Fruit fly (Drosophila melanogaster) whole organism, embryonic: Measurements from ENCODE around the gene CG1910.

Source experiments
- Blimp-1 ChIP-seq: fragments of 200-800 bp; sonication (Bioruptor generic); optimal IDR thresholded peaks from 3 replicates; lab custom pipeline; 2018; ENCODE audit warnings: missing biosample characterization, missing genetic modification characterization, mild to moderate bottlenecking, moderate library complexity, missing genetic modification reagents
- CG10543 ChIP-seq: fragments of 200-800 bp; sonication (Bioruptor generic); optimal IDR thresholded peaks from 3 replicates; lab custom pipeline; 2017; ENCODE audit warnings: missing biosample characterization, mild to moderate bottlenecking, missing genetic modification characterization, moderate library complexity
- CG12942 ChIP-seq: fragments of 200-800 bp; sonication (Bioruptor generic); optimal IDR thresholded peaks from 3 replicates; lab custom pipeline; 2016; ENCODE audit warnings: missing biosample characterization, missing genetic modification characterization
- CG15601 ChIP-seq: fragments of 200-800 bp; sonication (Bioruptor generic); optimal IDR thresholded peaks from 3 replicates; lab custom pipeline; 2019; ENCODE audit warnings: missing biosample characterization, mild to moderate bottlenecking, missing genetic modification characterization, moderate library complexity
- CG16779 ChIP-seq: fragments of 200-800 bp; sonication (Bioruptor generic); IDR thresholded peaks from 2 replicates; pipeline ENCODE4 v1.3.6; 2022; ENCODE audit warnings: missing biosample characterization, missing genetic modification characterization
- CG2875 ChIP-seq: fragments of 200-800 bp; sonication (Bioruptor generic); optimal IDR thresholded peaks from 2 replicates; lab custom pipeline; 2017; ENCODE audit warnings: missing biosample characterization, mild to moderate bottlenecking, missing genetic modification characterization, missing genetic modification reagents
- CG31224 ChIP-seq: fragments of 200-800 bp; sonication (Bioruptor generic); IDR thresholded peaks from 2 replicates; pipeline ENCODE4 v1.3.6; 2022; ENCODE audit warnings: missing biosample characterization, missing genetic modification characterization
- CG32767 ChIP-seq: fragments of 200-800 bp; sonication (Bioruptor generic); IDR thresholded peaks from 2 replicates; pipeline ENCODE4 v1.3.6; 2022; ENCODE audit warnings: missing biosample characterization, missing genetic modification characterization
- CG32772 ChIP-seq: fragments of 200-800 bp; sonication (Bioruptor generic); IDR thresholded peaks from 2 replicates; pipeline ENCODE4 v1.3.6; 2022; ENCODE audit warnings: missing biosample characterization, missing genetic modification characterization
- CG4328 ChIP-seq: fragments of 200-800 bp; sonication (Bioruptor generic); optimal IDR thresholded peaks from 3 replicates; lab custom pipeline; 2017; ENCODE audit warnings: missing biosample characterization, missing genetic modification reagents, missing genetic modification characterization
- Deaf1 ChIP-seq: fragments of 200-800 bp; optimal IDR thresholded peaks from 3 replicates; lab custom pipeline; 2019; ENCODE audit warnings: missing biosample characterization, mild to moderate bottlenecking, missing genetic modification characterization, moderate library complexity
- Dip3 ChIP-seq: fragments of 200-800 bp; sonication (Bioruptor generic); optimal IDR thresholded peaks from 3 replicates; lab custom pipeline; 2016; ENCODE audit warnings: missing biosample characterization, missing genetic modification characterization
- GATAe ChIP-seq: fragments of 200-800 bp; sonication (Bioruptor generic); conservative IDR thresholded peaks from 2 replicates; pipeline ENCODE4 v1.3.6; 2022; ENCODE audit warnings: missing biosample characterization, missing genetic modification characterization
- Lpt ChIP-seq: fragments of >200 bp; optimal IDR thresholded peaks from 2 replicates; lab custom pipeline; 2018; ENCODE audit warnings: missing biosample characterization, missing genetic modification characterization
- MESR4 ChIP-seq: fragments of 200-800 bp; sonication (Bioruptor generic); optimal IDR thresholded peaks from 2 replicates; lab custom pipeline; 2018; ENCODE audit warnings: missing biosample characterization, mild to moderate bottlenecking, missing genetic modification characterization, moderate library complexity
- Med ChIP-seq: fragments of 200-800 bp; sonication (Bioruptor generic); peaks from one replicate; lab custom pipeline; 2016; ENCODE audit warnings: missing biosample characterization, missing genetic modification characterization, mild to moderate bottlenecking, inconsistent platforms, moderate library complexity
- NfI ChIP-seq: fragments of 200-800 bp; sonication (Bioruptor generic); optimal IDR thresholded peaks from 3 replicates; lab custom pipeline; 2018; ENCODE audit warnings: missing biosample characterization, mild to moderate bottlenecking, missing genetic modification characterization, moderate library complexity
- Oli ChIP-seq: fragments of 200-800 bp; sonication (Bioruptor generic); optimal IDR thresholded peaks from 2 replicates; lab custom pipeline; 2018; ENCODE audit warnings: missing biosample characterization, mild to moderate bottlenecking, missing genetic modification characterization, moderate library complexity
- Ptx1 ChIP-seq: fragments of 200-800 bp; sonication (Bioruptor generic); IDR thresholded peaks from 2 replicates; pipeline ENCODE4 v1.3.6; 2022; ENCODE audit warnings: missing biosample characterization, missing genetic modification characterization
- Sox102F ChIP-seq: fragments of 200-800 bp; sonication (Bioruptor generic); optimal IDR thresholded peaks from 2 replicates; lab custom pipeline; 2018; ENCODE audit warnings: missing biosample characterization, mild to moderate bottlenecking, missing genetic modification characterization, moderate library complexity
- Tbp ChIP-seq: fragments of >200 bp; optimal IDR thresholded peaks from 2 replicates; lab custom pipeline; 2018; ENCODE audit warnings: missing biosample characterization, missing genetic modification characterization
- aop ChIP-seq: fragments of 200-800 bp; sonication (Bioruptor generic); IDR thresholded peaks from 2 replicates; pipeline ENCODE4 v1.3.6; 2022; ENCODE audit warnings: missing biosample characterization, missing genetic modification characterization
- ato ChIP-seq: fragments of 200-800 bp; sonication (Bioruptor generic); IDR thresholded peaks from 2 replicates; pipeline ENCODE4 v1.3.6; 2022; ENCODE audit warnings: missing biosample characterization, missing genetic modification characterization; ENCODE audit not compliant: partially characterized antibody
- bab2 ChIP-seq: fragments of 200-800 bp; sonication (Bioruptor generic); optimal IDR thresholded peaks from 2 replicates; lab custom pipeline; 2016; ENCODE audit warnings: missing biosample characterization, missing genetic modification characterization
- bcd ChIP-seq: fragments of 200-800 bp; sonication (Bioruptor generic); optimal IDR thresholded peaks from 2 replicates; lab custom pipeline; 2017; ENCODE audit warnings: missing biosample characterization, mild to moderate bottlenecking, missing genetic modification characterization
- br ChIP-seq: fragments of >200 bp; optimal IDR thresholded peaks from 2 replicates; lab custom pipeline; 2017
- cas ChIP-seq: fragments of 200-800 bp; sonication (Bioruptor generic); IDR thresholded peaks from 2 replicates; pipeline ENCODE4 v1.3.6; 2022; ENCODE audit warnings: missing biosample characterization, missing genetic modification characterization
- chinmo ChIP-seq: fragments of 200-800 bp; sonication (Bioruptor generic); IDR thresholded peaks from 4 replicates; pipeline ENCODE4 v1.3.6; 2022; ENCODE audit warnings: missing biosample characterization, missing genetic modification characterization; ENCODE audit not compliant: partially characterized antibody
- croc ChIP-seq: fragments of 200-800 bp; sonication (Bioruptor generic); conservative IDR thresholded peaks from 3 replicates; pipeline ENCODE4 v1.3.6; 2022; ENCODE audit warnings: missing biosample characterization, missing genetic modification characterization
- crol ChIP-seq: fragments of 200-800 bp; sonication (Bioruptor generic); IDR thresholded peaks from 2 replicates; pipeline ENCODE4 v1.3.6; 2022; ENCODE audit warnings: missing biosample characterization, missing genetic modification characterization
- crp ChIP-seq, 2 experiments: fragments of 200-800 bp; sonication (Bioruptor generic); optimal IDR thresholded peaks; 2 replicates in 1 of 2; 3 replicates in 1 of 2; lab custom pipeline; 2017; ENCODE audit warnings: missing biosample characterization in 2 of 2, missing genetic modification characterization in 2 of 2, mild to moderate bottlenecking in 1 of 2, moderate library complexity in 1 of 2
- fd64A ChIP-seq: fragments of 200-800 bp; sonication (Bioruptor generic); optimal IDR thresholded peaks from 3 replicates; lab custom pipeline; 2018; ENCODE audit warnings: missing biosample characterization, mild to moderate bottlenecking, missing genetic modification characterization
- fu2 ChIP-seq: fragments of 200-800 bp; sonication (Bioruptor generic); optimal IDR thresholded peaks from 2 replicates; lab custom pipeline; 2016; ENCODE audit warnings: missing biosample characterization, missing genetic modification characterization
- hb ChIP-seq: fragments of 200-800 bp; sonication (Bioruptor generic); IDR thresholded peaks from 3 replicates; pipeline ENCODE4 v1.3.6; 2022; ENCODE audit warnings: missing biosample characterization, missing genetic modification characterization; ENCODE audit not compliant: partially characterized antibody
- jigr1 ChIP-seq: fragments of 200-800 bp; sonication (Bioruptor generic); IDR thresholded peaks from 3 replicates; pipeline ENCODE4 v1.3.6; 2022; ENCODE audit warnings: missing biosample characterization, missing genetic modification characterization
- jumu ChIP-seq: fragments of 200-800 bp; sonication (Bioruptor generic); optimal IDR thresholded peaks from 3 replicates; lab custom pipeline; 2016; ENCODE audit warnings: missing biosample characterization, missing genetic modification characterization
- kni ChIP-seq: fragments of 200-800 bp; sonication (Bioruptor generic); optimal IDR thresholded peaks from 3 replicates; lab custom pipeline; 2017; ENCODE audit warnings: mild to moderate bottlenecking, missing biosample characterization, missing genetic modification reagents, missing genetic modification characterization
- lbe ChIP-seq: fragments of 200-800 bp; sonication (Bioruptor generic); optimal IDR thresholded peaks from 2 replicates; lab custom pipeline; 2016; ENCODE audit warnings: missing biosample characterization, mild to moderate bottlenecking, missing genetic modification characterization
- lola ChIP-seq, 3 experiments: fragments of >200 bp in 2 of 3; fragments of 200-800 bp in 1 of 3; sonication (Bioruptor generic) in 1 of 3; optimal IDR thresholded peaks; 2 replicates each; lab custom pipeline; 2017 to 2019; ENCODE audit warnings: missing biosample characterization in 3 of 3, missing genetic modification characterization in 3 of 3, mild to moderate bottlenecking in 1 of 3, moderate library complexity in 1 of 3
- odd ChIP-seq: fragments of 200-800 bp; sonication (Bioruptor generic); optimal IDR thresholded peaks from 2 replicates; lab custom pipeline; 2017; ENCODE audit warnings: missing biosample characterization, mild to moderate bottlenecking, missing genetic modification characterization
- p53 ChIP-seq: fragments of 200-800 bp; sonication (Bioruptor generic); optimal IDR thresholded peaks from 2 replicates; lab custom pipeline; 2016; ENCODE audit warnings: missing biosample characterization, missing genetic modification characterization
- pfk ChIP-seq: fragments of 200-800 bp; sonication (Bioruptor generic); optimal IDR thresholded peaks from 2 replicates; lab custom pipeline; 2018; ENCODE audit warnings: missing biosample characterization, mild to moderate bottlenecking, missing genetic modification characterization, moderate library complexity
- pzg ChIP-seq: fragments of 200-800 bp; sonication (Bioruptor generic); optimal IDR thresholded peaks from 3 replicates; lab custom pipeline; 2018; ENCODE audit warnings: missing biosample characterization, mild to moderate bottlenecking, missing genetic modification characterization, moderate library complexity
- repo ChIP-seq: fragments of 200-800 bp; sonication (Bioruptor generic); optimal IDR thresholded peaks from 2 replicates; lab custom pipeline; 2016; ENCODE audit warnings: missing biosample characterization, missing genetic modification characterization
- salm ChIP-seq: fragments of 200-800 bp; sonication (Bioruptor generic); optimal IDR thresholded peaks from 2 replicates; lab custom pipeline; 2018; ENCODE audit warnings: missing biosample characterization, mild to moderate bottlenecking, missing genetic modification characterization
- sr ChIP-seq: fragments of 200-800 bp; sonication (Bioruptor generic); IDR thresholded peaks from 3 replicates; pipeline ENCODE4 v1.3.6; 2022; ENCODE audit warnings: missing biosample characterization, missing genetic modification characterization
- tgo ChIP-seq: fragments of 200-800 bp; sonication (Bioruptor generic); IDR thresholded peaks from 3 replicates; pipeline ENCODE4 v1.3.6; 2022; ENCODE audit warnings: missing biosample characterization, missing genetic modification characterization
- trem ChIP-seq: fragments of 200-800 bp; optimal IDR thresholded peaks from 3 replicates; lab custom pipeline; 2019; ENCODE audit warnings: missing biosample characterization, mild to moderate bottlenecking, missing genetic modification characterization, moderate library complexity
- yki ChIP-seq: fragments of >200 bp; optimal IDR thresholded peaks from 3 replicates; lab custom pipeline; 2018

The CG1910 gene

dm6 chr3R:31717299-31718167 is 29.9 kb upstream of the CG1910 start (continued):
- peak; percentile 73 for TF ChIP-seq bcd (GFP tag; lab: Kevin White, UChicago)
- TF ChIP-seq crp (GFP tag; optimal IDR thresholded peaks at IDR 0.05; lab: Kevin White, UChicago), result no peak
- TF ChIP-seq croc (GFP tag; lab: Robert Waterston, UW), result peak; percentile 53; the same call in 2 of the 3 replicates
- no peak for TF ChIP-seq pzg (GFP tag; lab: Kevin White, UChicago)
- TF ChIP-seq CG10543, result peak; percentile 26
- TF ChIP-seq sr, result peak; percentile 45; the same call in 1 of the 3 replicates
- no peak for TF ChIP-seq repo (GFP tag; lab: Kevin White, UChicago)
- no peak for TF ChIP-seq cas
- TF ChIP-seq MESR4 (GFP tag; lab: Kevin White, UChicago), result no peak
- no peak for TF ChIP-seq GATAe (GFP tag; lab: Robert Waterston, UW)
- TF ChIP-seq crol (GFP tag; lab: Robert Waterston, UW), result peak; percentile 82
- TF ChIP-seq CG16779 (GFP tag; lab: Robert Waterston, UW), result no peak
- TF ChIP-seq hb (GFP tag; lab: Robert Waterston, UW), result no peak
- no peak for TF ChIP-seq trem (tag; lab: Kevin White, UChicago)
- TF ChIP-seq chinmo (GFP tag; lab: Robert Waterston, UW), result 0 out of 4 replicates have a peak, but pooled peaks have one; percentile 40
- TF ChIP-seq jigr1 (GFP tag; lab: Robert Waterston, UW), result peak; percentile 43; the same call in 2 of the 3 replicates
- TF ChIP-seq Med (GFP tag; lab: Kevin White, UChicago), result peak; percentile 94
- TF ChIP-seq Blimp-1, result peak; percentile 49
- no peak for TF ChIP-seq yki (lab: Kevin White, UChicago)
- TF ChIP-seq tgo, result peak; percentile 51; the same call in 2 of the 3 replicates
- TF ChIP-seq br, result no peak
- TF ChIP-seq ato, result no peak
- TF ChIP-seq fd64A (GFP tag; lab: Kevin White, UChicago), result no peak
- TF ChIP-seq p53 (GFP tag; lab: Kevin White, UChicago), result no peak
- TF ChIP-seq Oli (tag; lab: Kevin White, UChicago), result peak; percentile 74
- peak; percentile 36 for TF ChIP-seq CG12942 (GFP tag; lab: Kevin White, UChicago)
- no peak for TF ChIP-seq pfk (GFP tag; lab: Kevin White, UChicago)
- peak; percentile 40 for TF ChIP-seq jumu (GFP tag; lab: Kevin White, UChicago)
- TF ChIP-seq CG32772 (GFP tag; lab: Robert Waterston, UW), result 0 out of 2 replicates have a peak, but pooled peaks have one; percentile 20
- TF ChIP-seq Dip3 (GFP tag; lab: Kevin White, UChicago), result peak; percentile 61
- TF ChIP-seq CG31224 (GFP tag; lab: Robert Waterston, UW), result 0 out of 2 replicates have a peak, but pooled peaks have one; percentile 42
- TF ChIP-seq bab2 (GFP tag; lab: Kevin White, UChicago), result peak; percentile 48
- TF ChIP-seq kni, result no peak
- peak; percentile 25 for TF ChIP-seq lbe (GFP tag; lab: Kevin White, UChicago)
- peak; percentile 66 for TF ChIP-seq NfI
- no peak for TF ChIP-seq Deaf1 (tag; lab: Kevin White, UChicago)
- peak; percentile 2 for TF ChIP-seq salm
- TF ChIP-seq Ptx1, result peak; percentile 62
- no peak for TF ChIP-seq Lpt (GFP tag; lab: Kevin White, UChicago)
- TF ChIP-seq Tbp (GFP tag; lab: Kevin White, UChicago), result no peak
- no peak for TF ChIP-seq CG32767
- TF ChIP-seq CG15601, result peak; percentile 2
- TF ChIP-seq CG4328 (GFP tag; lab: Kevin White, UChicago), result no peak
- peak; percentile 68 for TF ChIP-seq Sox102F (GFP tag; lab: Kevin White, UChicago)
- no peak for TF ChIP-seq lola (GFP tag; optimal IDR thresholded peaks at IDR 0.05; lab: Kevin White, UChicago)
- TF ChIP-seq odd (GFP tag; lab: Kevin White, UChicago), result no peak
- TF ChIP-seq fu2 (GFP tag; lab: Kevin White, UChicago), result peak; percentile 55
- TF ChIP-seq CG2875, result peak; percentile 36
- TF ChIP-seq aop (GFP tag; lab: Robert Waterston, UW), result no peak
